Fruit fly (Drosophila melanogaster) S2 (cell line): Measurements from ENCODE around the gene PPP4R2r.

Source experiments
- CG8478 ChIP-seq: fragments of >200 bp; optimal IDR thresholded peaks from 2 replicates; lab custom pipeline; 2018
- CTCF ChIP-seq, 2 experiments: fragments of >200 bp; optimal IDR thresholded peaks; 2 replicates each; lab custom pipeline; 2018

The PPP4R2r gene

DNA sequence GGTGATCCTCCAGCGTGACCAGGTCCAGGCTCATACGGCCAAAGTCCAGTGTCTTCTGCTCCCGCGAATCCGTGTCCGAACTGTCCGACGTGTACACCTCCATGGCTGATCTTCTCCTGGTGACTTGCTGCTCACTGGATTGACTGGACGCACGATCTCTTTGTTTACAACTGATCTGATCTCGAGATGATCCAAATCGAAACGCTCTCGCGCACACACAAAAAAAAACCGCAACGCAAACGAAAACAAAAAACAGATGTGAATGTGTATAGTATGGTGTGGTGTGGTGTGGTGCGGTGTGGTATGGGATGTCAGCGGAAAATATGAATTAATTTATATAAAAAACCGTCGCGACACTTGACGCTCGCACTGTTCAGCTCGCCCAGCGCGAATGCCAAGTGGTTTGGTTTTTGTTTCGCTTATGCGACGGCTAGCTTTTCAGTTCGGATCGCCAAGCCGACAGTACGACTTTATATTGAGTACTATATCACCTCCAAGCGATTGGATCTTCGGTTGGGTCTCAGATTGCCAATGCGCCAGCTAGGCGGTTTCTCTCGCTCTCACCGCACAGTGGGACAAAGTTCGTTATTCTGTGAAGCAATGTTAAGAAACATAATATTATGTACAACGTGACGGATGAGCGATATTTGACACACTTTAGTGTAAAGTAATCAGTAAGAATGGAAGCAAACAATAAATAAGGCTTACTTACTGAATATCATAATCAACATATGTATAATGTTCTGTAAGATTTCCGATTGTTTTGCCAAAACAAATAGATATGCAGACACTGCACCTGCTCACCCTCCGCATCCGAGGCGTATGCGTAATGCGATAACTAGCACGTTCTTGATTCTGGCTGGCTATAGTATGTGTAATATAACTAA is 7.7 kb downstream of the PPP4R2r start:
- TF ChIP-seq CG8478 (lab: Kevin White, UChicago) (no peak), CTCF (optimal IDR thresholded peaks at IDR 0.05; lab: Kevin White, UChicago) (no peak)

dm6 chrX:10487105-10487504 is 8.5 kb downstream of the PPP4R2r start, which contains the start of gene CG32687:
CG32687 (minus strand) TSS chrX:10487205.
- TF ChIP-seq CTCF (optimal IDR thresholded peaks at IDR 0.05; lab: Kevin White, UChicago) (no peak), CG8478 (lab: Kevin White, UChicago) (no peak)

DNA sequence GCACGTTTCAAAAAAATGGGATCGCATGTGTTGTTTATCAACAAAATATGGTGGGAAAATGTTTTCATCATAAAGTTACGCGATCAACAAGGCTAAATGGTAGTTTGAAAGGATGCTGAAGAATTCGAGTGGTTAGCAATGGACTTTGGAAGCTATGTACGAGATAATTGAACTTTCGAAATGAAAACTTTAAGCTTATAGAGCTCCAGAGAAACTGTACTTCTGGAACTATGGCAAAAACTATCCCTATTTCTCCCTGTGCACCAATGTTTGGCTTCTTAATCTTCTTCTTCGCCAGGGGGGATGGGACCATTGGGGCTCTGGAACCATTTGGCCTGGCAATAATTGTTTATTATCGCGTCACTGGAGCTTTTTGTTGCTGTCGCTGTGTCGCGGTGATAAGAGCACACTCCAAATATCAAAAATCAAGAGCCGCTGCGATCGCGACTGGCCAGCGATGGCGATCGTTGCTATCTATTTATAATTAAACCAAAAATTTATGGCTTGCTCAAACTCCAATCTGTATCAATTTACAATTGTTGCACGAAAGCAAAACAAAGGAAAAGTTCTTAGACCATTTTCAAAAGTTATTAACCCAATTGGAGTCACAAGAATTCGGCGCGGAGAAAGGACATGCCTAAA is 9.4 kb downstream of the PPP4R2r start:
- no peak for TF ChIP-seq CG8478 (lab: Kevin White, UChicago)
- TF ChIP-seq CTCF (optimal IDR thresholded peaks at IDR 0.05; lab: Kevin White, UChicago), result no peak

- no peak for TF ChIP-seq CTCF (optimal IDR thresholded peaks at IDR 0.05; lab: Kevin White, UChicago)
- TF ChIP-seq CG8478 (lab: Kevin White, UChicago), result no peak
Observed at dm6 chrX:10496319-10496718, 17.7 kb downstream of the PPP4R2r start.

- TF ChIP-seq CTCF (optimal IDR thresholded peaks at IDR 0.05; lab: Kevin White, UChicago) (no peak), CG8478 (lab: Kevin White, UChicago) (no peak)
Observed at dm6 chrX:10513611-10514010, 35.0 kb downstream of the PPP4R2r start.

DNA sequence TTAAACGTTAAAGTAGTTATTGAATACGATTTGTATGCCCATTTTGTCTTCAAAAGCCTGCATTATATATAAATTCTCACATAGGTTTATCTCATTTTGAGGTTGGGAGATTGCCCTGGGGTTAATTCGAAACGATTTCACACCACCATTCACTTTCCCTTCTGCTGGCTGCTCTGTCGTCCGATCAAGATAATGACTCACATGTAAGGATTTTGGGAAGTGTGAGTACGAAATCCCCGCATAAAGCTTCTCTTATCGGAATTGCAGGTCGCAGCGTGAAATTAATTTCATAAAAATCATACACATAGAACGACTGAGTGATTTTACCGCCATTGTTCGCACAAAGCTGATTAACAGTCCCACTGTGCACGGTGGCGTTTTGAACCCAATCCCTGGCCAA is 36.2 kb downstream of the PPP4R2r start:
- no peak for TF ChIP-seq CTCF (optimal IDR thresholded peaks at IDR 0.05; lab: Kevin White, UChicago)

DNA sequence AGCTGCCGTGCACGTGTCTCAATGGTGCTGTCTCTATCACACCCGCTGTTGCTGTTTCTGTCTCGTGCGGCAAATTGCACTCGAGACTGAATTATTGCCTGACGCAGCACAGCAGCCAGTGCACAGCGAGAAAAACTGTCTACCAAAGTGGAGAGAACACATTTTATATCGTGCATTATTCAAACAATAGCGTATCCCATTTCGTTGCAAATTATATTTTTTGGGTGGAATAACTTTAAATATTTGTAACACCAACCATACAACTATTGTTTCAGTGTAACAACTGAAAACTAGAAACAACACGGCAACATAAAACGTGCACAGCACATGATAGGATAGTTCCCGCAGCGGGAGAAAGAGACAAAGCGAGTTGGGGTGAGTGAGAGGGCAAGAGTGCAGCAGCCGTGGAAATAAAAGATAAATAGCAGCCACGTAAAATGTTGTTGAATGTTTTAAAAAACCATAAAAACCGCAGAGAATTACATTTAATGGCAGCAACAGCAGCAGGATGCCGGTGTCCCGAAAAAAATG is 36.8 kb downstream of the PPP4R2r start:
- TF ChIP-seq CTCF (optimal IDR thresholded peaks at IDR 0.05; lab: Kevin White, UChicago) (no peak), CG8478 (lab: Kevin White, UChicago) (no peak)
